Fruit fly (Drosophila melanogaster) whole organism, embryonic: Measurements from ENCODE around the gene Cpr65Aw.

Experiments used
- Awh ChIP-seq: fragments of 200-800 bp; sonication (Bioruptor generic); IDR thresholded peaks from 2 replicates; pipeline ENCODE4, ENCODE4 v1.3.6; 2022; ENCODE audit warnings: missing biosample characterization, missing genetic modification characterization
- Bgb ChIP-seq: fragments of 200-800 bp; sonication (Bioruptor generic); IDR thresholded peaks from 2 replicates; pipeline ENCODE4 v1.3.6; 2022; ENCODE audit warnings: missing biosample characterization, missing genetic modification characterization; ENCODE audit not compliant: partially characterized antibody
- CG12391 ChIP-seq: fragments of 200-800 bp; sonication (Bioruptor generic); optimal IDR thresholded peaks from 3 replicates; lab custom pipeline; 2018; ENCODE audit warnings: missing biosample characterization, mild to moderate bottlenecking, missing genetic modification characterization, moderate library complexity
- CG13424 ChIP-seq: fragments of 200-800 bp; sonication (Bioruptor generic); optimal IDR thresholded peaks from 2 replicates; lab custom pipeline; 2019; ENCODE audit warnings: missing biosample characterization, mild to moderate bottlenecking, missing genetic modification characterization, moderate library complexity
- CG14441 ChIP-seq: fragments of 200-800 bp; sonication (Bioruptor generic); IDR thresholded peaks from 2 replicates; pipeline ENCODE4 v1.3.6; 2022; ENCODE audit warnings: missing biosample characterization, missing genetic modification characterization
- CG14860 ChIP-seq: fragments of 200-800 bp; sonication (Bioruptor generic); IDR thresholded peaks from 3 replicates; pipeline ENCODE4 v1.3.6; 2022; ENCODE audit warnings: missing biosample characterization, missing genetic modification characterization; ENCODE audit not compliant: partially characterized antibody
- CG15073 ChIP-seq: fragments of 200-800 bp; sonication (Bioruptor generic); optimal IDR thresholded peaks from 2 replicates; lab custom pipeline; 2016; ENCODE audit warnings: missing biosample characterization, missing genetic modification characterization
- CG1529 ChIP-seq: fragments of 200-800 bp; sonication (Bioruptor generic); optimal IDR thresholded peaks from 3 replicates; lab custom pipeline; 2018; ENCODE audit warnings: missing biosample characterization, missing genetic modification characterization
- CG16813 ChIP-seq: fragments of 200-800 bp; sonication (Bioruptor generic); IDR thresholded peaks from 3 replicates; pipeline ENCODE4 v1.3.6; 2022; ENCODE audit warnings: missing biosample characterization, missing genetic modification characterization; ENCODE audit not compliant: partially characterized antibody
- CG17359 ChIP-seq: fragments of 200-800 bp; sonication (Bioruptor generic); optimal IDR thresholded peaks from 3 replicates; lab custom pipeline; 2018; ENCODE audit warnings: missing biosample characterization, mild to moderate bottlenecking, missing genetic modification characterization, moderate library complexity
- CG18262 ChIP-seq: fragments of 200-800 bp; optimal IDR thresholded peaks from 3 replicates; lab custom pipeline; 2019; ENCODE audit warnings: missing biosample characterization, mild to moderate bottlenecking, missing genetic modification characterization, moderate library complexity
- CG1832 ChIP-seq: fragments of 200-800 bp; sonication (Bioruptor generic); optimal IDR thresholded peaks from 2 replicates; lab custom pipeline; 2017; ENCODE audit warnings: missing biosample characterization, mild to moderate bottlenecking, missing genetic modification characterization, inconsistent platforms
- CG2120 ChIP-seq: fragments of 200-800 bp; sonication (Bioruptor generic); optimal IDR thresholded peaks from 3 replicates; lab custom pipeline; 2016; ENCODE audit warnings: missing biosample characterization, missing genetic modification characterization
- CG30431 ChIP-seq: fragments of 200-800 bp; sonication (Bioruptor generic); optimal IDR thresholded peaks from 2 replicates; lab custom pipeline; 2017; ENCODE audit warnings: missing biosample characterization, missing genetic modification characterization
- CG31388 ChIP-seq: fragments of 200-800 bp; sonication (Bioruptor generic); optimal IDR thresholded peaks from 2 replicates; lab custom pipeline; 2016; ENCODE audit warnings: missing biosample characterization, missing genetic modification characterization
- CG3281 ChIP-seq: fragments of 200-800 bp; sonication (Bioruptor generic); optimal IDR thresholded peaks from 3 replicates; lab custom pipeline; 2017; ENCODE audit warnings: missing biosample characterization, mild to moderate bottlenecking, missing genetic modification characterization
- CG7556 ChIP-seq: fragments of 200-800 bp; sonication (Bioruptor generic); optimal IDR thresholded peaks from 2 replicates; lab custom pipeline; 2017; ENCODE audit warnings: missing biosample characterization, mild to moderate bottlenecking, missing genetic modification characterization
- CG8089 ChIP-seq: fragments of 200-800 bp; sonication (Bioruptor generic); optimal IDR thresholded peaks from 3 replicates; lab custom pipeline; 2016; ENCODE audit warnings: missing biosample characterization, missing genetic modification characterization
- CG8281 ChIP-seq: fragments of 200-800 bp; sonication (Bioruptor generic); optimal IDR thresholded peaks from 2 replicates; lab custom pipeline; 2018; ENCODE audit warnings: missing biosample characterization, mild to moderate bottlenecking, missing genetic modification characterization, moderate library complexity
- CG8765 ChIP-seq: fragments of 200-800 bp; sonication (Bioruptor generic); IDR thresholded peaks from 2 replicates; pipeline ENCODE4 v1.3.6; 2022; ENCODE audit warnings: missing biosample characterization, missing genetic modification characterization
- CG9932 ChIP-seq: fragments of 200-800 bp; sonication (Bioruptor generic); IDR thresholded peaks from 2 replicates; pipeline ENCODE4 v1.3.6; 2022; ENCODE audit warnings: missing biosample characterization, missing genetic modification characterization
- CTCF ChIP-seq: fragments of 200-800 bp; sonication (Bioruptor generic); optimal IDR thresholded peaks from 2 replicates; lab custom pipeline; 2017; ENCODE audit warnings: missing biosample characterization, mild to moderate bottlenecking, missing genetic modification characterization, moderate library complexity
- E2f2 ChIP-seq: fragments of 200-800 bp; sonication (Bioruptor generic); IDR thresholded peaks from 2 replicates; pipeline ENCODE4 v1.3.6; 2022; ENCODE audit warnings: missing biosample characterization, missing genetic modification characterization
- ERR ChIP-seq: fragments of 200-800 bp; sonication (Bioruptor generic); optimal IDR thresholded peaks from 2 replicates; lab custom pipeline; 2016; ENCODE audit warnings: missing biosample characterization, missing genetic modification characterization
- H15 ChIP-seq: fragments of 200-800 bp; sonication (Bioruptor generic); IDR thresholded peaks from 3 replicates; pipeline ENCODE4 v1.3.6; 2022; ENCODE audit warnings: missing biosample characterization, missing genetic modification characterization
- Hey ChIP-seq: fragments of 200-800 bp; sonication (Bioruptor generic); optimal IDR thresholded peaks from 3 replicates; lab custom pipeline; 2018; ENCODE audit warnings: missing biosample characterization, mild to moderate bottlenecking, missing genetic modification characterization
- Kr ChIP-seq: fragments of 200-800 bp; sonication (Bioruptor generic); optimal IDR thresholded peaks from 2 replicates; lab custom pipeline; 2017; ENCODE audit warnings: missing biosample characterization, mild to moderate bottlenecking, missing genetic modification characterization
- Lim3 ChIP-seq: fragments of 200-800 bp; sonication (Bioruptor generic); IDR thresholded peaks from 2 replicates; pipeline ENCODE4 v1.3.6; 2022; ENCODE audit warnings: missing biosample characterization, missing genetic modification characterization
- Mrtf ChIP-seq: fragments of 200-800 bp; sonication (Bioruptor generic); IDR thresholded peaks from 3 replicates; pipeline ENCODE4 v1.3.6; 2022; ENCODE audit warnings: missing biosample characterization, missing genetic modification characterization
- Myb ChIP-seq: fragments of 200-800 bp; sonication (Bioruptor generic); optimal IDR thresholded peaks from 2 replicates; lab custom pipeline; 2016; ENCODE audit warnings: missing biosample characterization, missing genetic modification characterization
- NfI ChIP-seq: fragments of 200-800 bp; sonication (Bioruptor generic); optimal IDR thresholded peaks from 3 replicates; lab custom pipeline; 2018; ENCODE audit warnings: missing biosample characterization, mild to moderate bottlenecking, missing genetic modification characterization, moderate library complexity
- PHDP ChIP-seq: fragments of 200-800 bp; sonication (Bioruptor generic); optimal IDR thresholded peaks from 3 replicates; lab custom pipeline; 2018; ENCODE audit warnings: missing biosample characterization, mild to moderate bottlenecking, missing genetic modification characterization, moderate library complexity
- Rx ChIP-seq: fragments of 200-800 bp; sonication (Bioruptor generic); IDR thresholded peaks from 2 replicates; pipeline ENCODE4 v1.3.6; 2022; ENCODE audit warnings: missing biosample characterization, missing genetic modification characterization
- Spps ChIP-seq: fragments of 200-800 bp; sonication (Bioruptor generic); optimal IDR thresholded peaks from 2 replicates; lab custom pipeline; 2018; ENCODE audit warnings: missing biosample characterization, mild to moderate bottlenecking, missing genetic modification characterization
- ab ChIP-seq: fragments of 200-800 bp; sonication (Bioruptor generic); optimal IDR thresholded peaks from 2 replicates; lab custom pipeline; 2016; ENCODE audit warnings: missing biosample characterization, missing genetic modification characterization
- ac ChIP-seq: fragments of 200-800 bp; sonication (Bioruptor generic); optimal IDR thresholded peaks from 3 replicates; lab custom pipeline; 2017; ENCODE audit warnings: missing biosample characterization, mild to moderate bottlenecking, missing genetic modification characterization
- al ChIP-seq: fragments of 200-800 bp; sonication (Bioruptor generic); IDR thresholded peaks from 2 replicates; pipeline ENCODE4 v1.3.6; 2022; ENCODE audit warnings: missing biosample characterization, missing genetic modification characterization
- aop ChIP-seq: fragments of 200-800 bp; sonication (Bioruptor generic); IDR thresholded peaks from 2 replicates; pipeline ENCODE4 v1.3.6; 2022; ENCODE audit warnings: missing biosample characterization, missing genetic modification characterization
- bbx ChIP-seq: fragments of 200-800 bp; sonication (Bioruptor generic); IDR thresholded peaks from 2 replicates; pipeline ENCODE4 v1.3.6; 2022; ENCODE audit warnings: missing biosample characterization, missing genetic modification characterization; ENCODE audit not compliant: partially characterized antibody
- btn ChIP-seq: fragments of 200-800 bp; sonication (Bioruptor generic); optimal IDR thresholded peaks from 2 replicates; lab custom pipeline; 2016; ENCODE audit warnings: missing biosample characterization, missing genetic modification characterization
- cg ChIP-seq: fragments of 200-800 bp; sonication (Bioruptor generic); optimal IDR thresholded peaks from 3 replicates; lab custom pipeline; 2019; ENCODE audit warnings: missing biosample characterization, mild to moderate bottlenecking, missing genetic modification characterization, moderate library complexity
- dmrt99B ChIP-seq: fragments of 200-800 bp; sonication (Bioruptor generic); optimal IDR thresholded peaks from 2 replicates; lab custom pipeline; 2018; ENCODE audit warnings: missing biosample characterization, mild to moderate bottlenecking, missing genetic modification characterization, moderate library complexity
- ems ChIP-seq: fragments of 200-800 bp; sonication (Bioruptor generic); optimal IDR thresholded peaks from 3 replicates; lab custom pipeline; 2016; ENCODE audit warnings: missing biosample characterization, missing genetic modification characterization
- gcm ChIP-seq: fragments of 200-800 bp; sonication (Bioruptor generic); optimal IDR thresholded peaks from 2 replicates; lab custom pipeline; 2019; ENCODE audit warnings: missing biosample characterization, mild to moderate bottlenecking, missing genetic modification characterization, moderate library complexity
- grn ChIP-seq: fragments of 200-800 bp; sonication (Bioruptor generic); optimal IDR thresholded peaks from 3 replicates; lab custom pipeline; 2017; ENCODE audit warnings: missing biosample characterization, missing genetic modification characterization
- ken ChIP-seq: fragments of 200-800 bp; sonication (Bioruptor generic); IDR thresholded peaks from 3 replicates; pipeline ENCODE4 v1.3.6; 2022; ENCODE audit warnings: missing biosample characterization, missing genetic modification characterization
- otp ChIP-seq: fragments of 200-800 bp; sonication (Bioruptor generic); IDR thresholded peaks from 3 replicates; pipeline ENCODE4, ENCODE4 v1.3.6; 2022; ENCODE audit warnings: missing biosample characterization, missing genetic modification characterization
- tap ChIP-seq: fragments of 200-800 bp; optimal IDR thresholded peaks from 3 replicates; lab custom pipeline; 2019; ENCODE audit warnings: missing biosample characterization, mild to moderate bottlenecking, missing genetic modification characterization, moderate library complexity
- trh ChIP-seq: fragments of 200-800 bp; sonication (Bioruptor generic); optimal IDR thresholded peaks from 2 replicates; lab custom pipeline; 2016; ENCODE audit warnings: missing biosample characterization, missing genetic modification characterization
- unpg ChIP-seq: fragments of 200-800 bp; sonication (Bioruptor generic); optimal IDR thresholded peaks from 3 replicates; lab custom pipeline; 2018; ENCODE audit warnings: missing biosample characterization, mild to moderate bottlenecking, missing genetic modification characterization, moderate library complexity
- vnd ChIP-seq: fragments of 200-800 bp; sonication (Bioruptor generic); IDR thresholded peaks from 3 replicates; pipeline ENCODE4 v1.3.6; 2022; ENCODE audit warnings: missing biosample characterization, missing genetic modification characterization; ENCODE audit not compliant: partially characterized antibody

Cpr65Aw gene

dm6 chr3L:6184884-6185438 is 42.7 kb upstream of the Cpr65Aw start, which contains the start of the genes D19B and CG43293 (continued):
- TF ChIP-seq Rx (peak; percentile 84), CG12391 (tag; lab: Kevin White, UChicago) (peak; percentile 92), unpg (GFP tag; lab: Kevin White, UChicago) (peak; percentile 88), E2f2 (GFP tag; lab: Robert Waterston, UW) (peak; percentile 69), tap (tag; lab: Kevin White, UChicago) (peak; percentile 75), dmrt99B (tag; lab: Kevin White, UChicago) (peak; percentile 90), bbx (GFP tag; lab: Robert Waterston, UW) (peak; percentile 77), Mrtf (peak; percentile 89), CG15073 (GFP tag; lab: Kevin White, UChicago) (peak; percentile 54), Hey (peak; percentile 23), H15 (GFP tag; lab: Robert Waterston, UW) (peak; percentile 87), CG9932 (GFP tag; lab: Robert Waterston, UW) (peak; percentile 95), Spps (tag; lab: Kevin White, UChicago) (peak; percentile 74), CG16813 (GFP tag; lab: Robert Waterston, UW) (peak; percentile 50; the same call in 2 of the 3 replicates), CG18262 (tag; lab: Kevin White, UChicago) (peak; percentile 85), vnd (0 out of 3 replicates have a peak, but pooled peaks have one; percentile 34), ab (GFP tag; lab: Kevin White, UChicago) (peak; percentile 72), CG3281 (GFP tag; lab: Kevin White, UChicago) (peak; percentile 85), ac (GFP tag; lab: Kevin White, UChicago) (peak; percentile 28), CG14441 (GFP tag; lab: Robert Waterston, UW) (peak; percentile 93), Lim3 (GFP tag; lab: Robert Waterston, UW) (peak; percentile 69), al (peak; percentile 83), grn (GFP tag; lab: Kevin White, UChicago) (no peak), CG1529 (peak; percentile 72), otp (GFP tag; lab: Robert Waterston, UW) (peak; percentile 90), CG7556 (GFP tag; lab: Kevin White, UChicago) (peak; percentile 81), CG30431 (GFP tag; lab: Kevin White, UChicago) (peak; percentile 79), ERR (GFP tag; lab: Kevin White, UChicago) (peak; percentile 90), Awh (GFP tag; lab: Robert Waterston, UW) (peak; percentile 93), ken (peak; percentile 90), CG1832 (no peak), btn (GFP tag; lab: Kevin White, UChicago) (peak; percentile 67), trh (GFP tag; lab: Kevin White, UChicago) (peak; percentile 83), PHDP (tag; lab: Kevin White, UChicago) (peak; percentile 88), Bgb (GFP tag; lab: Robert Waterston, UW) (peak; percentile 59; the same call in 1 of the 2 replicates), CG8281 (tag; lab: Kevin White, UChicago) (peak; percentile 61), CG13424 (tag; lab: Kevin White, UChicago) (peak; percentile 87), gcm (GFP tag; lab: Kevin White, UChicago) (peak; percentile 83), NfI (GFP tag; lab: Kevin White, UChicago) (peak; percentile 91), CG17359 (tag; lab: Kevin White, UChicago) (peak; percentile 92), CG8089 (GFP tag; lab: Kevin White, UChicago) (peak; percentile 66), CTCF (GFP tag; lab: Kevin White, UChicago) (no peak), CG2120 (GFP tag; lab: Kevin White, UChicago) (peak; percentile 94), CG14860 (GFP tag; lab: Robert Waterston, UW) (no peak), Myb (GFP tag; lab: Kevin White, UChicago) (peak; percentile 59), cg (GFP tag; lab: Kevin White, UChicago) (peak; percentile 97), CG8765 (GFP tag; lab: Robert Waterston, UW) (peak; percentile 63; the same call in 1 of the 2 replicates), Kr (GFP tag; lab: Kevin White, UChicago) (no peak), CG31388 (GFP tag; lab: Kevin White, UChicago) (peak; percentile 66), ems (GFP tag; lab: Kevin White, UChicago) (peak; percentile 89), aop (GFP tag; lab: Robert Waterston, UW) (peak; percentile 77)
